Worm (Caenorhabditis elegans): ENCODE measurements around the gene Y49F6B.9.

ce11 chrII:3445285-3445806 lies 53.8 kb downstream of the Y49F6B.9 start, which contains the start of the genes C16C8.5 and C16C8.16:
- no peak for TF ChIP-seq pha-4 (tag; optimal IDR thresholded peaks at IDR 0.05)
- no peak for TF ChIP-seq blmp-1 (tag; optimal IDR thresholded peaks at IDR 0.05)
- TF ChIP-seq lsy-2 (tag; optimal IDR thresholded peaks at IDR 0.05) = no peak
- TF ChIP-seq nhr-28 (tag; optimal IDR thresholded peaks at IDR 0.05) = no peak
- TF ChIP-seq unc-62 (GFP tag; optimal IDR thresholded peaks at IDR 0.05) = no peak
- TF ChIP-seq nhr-2 (tag; optimal IDR thresholded peaks at IDR 0.05) = no peak
- no peak for TF ChIP-seq sptf-1 (tag; optimal IDR thresholded peaks at IDR 0.05)
- no peak for TF ChIP-seq flh-1 (GFP tag; optimal IDR thresholded peaks at IDR 0.05)
- TF ChIP-seq mab-5 (tag; optimal IDR thresholded peaks at IDR 0.05) = no peak
- TF ChIP-seq snpc-4 (tag; optimal IDR thresholded peaks at IDR 0.05) = no peak
- TF ChIP-seq ceh-43 (GFP tag; optimal IDR thresholded peaks at IDR 0.05) = no peak
- TF ChIP-seq cnd-1 (tag; optimal IDR thresholded peaks at IDR 0.05) = no peak
- no peak for TF ChIP-seq unc-39 (tag; optimal IDR thresholded peaks at IDR 0.05)
- no peak for TF ChIP-seq nhr-12 (tag; optimal IDR thresholded peaks at IDR 0.05)
